Fruit fly (Drosophila melanogaster): ENCODE data around the gene aurA.

aurA gene

DNA sequence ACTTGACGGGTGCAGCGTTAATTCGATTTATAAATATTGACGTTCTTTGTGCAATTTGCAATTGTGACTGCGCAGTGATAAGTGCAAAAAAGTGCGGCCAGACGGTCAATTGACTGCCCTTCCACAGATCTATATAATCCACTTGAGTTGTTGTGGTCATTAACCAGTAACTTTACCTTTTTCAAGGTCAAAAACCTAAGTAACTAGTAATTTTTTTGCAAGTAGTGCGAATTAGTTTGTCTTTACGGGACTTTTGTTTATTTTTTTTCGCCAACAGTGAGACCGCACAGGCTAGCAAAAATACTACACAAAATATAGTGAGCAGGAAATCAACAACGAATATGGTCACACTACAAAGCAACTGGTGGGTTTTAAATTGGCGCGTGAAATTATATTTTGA, 11.7 kb downstream of the aurA start, which contains the start of gene Tango9 (continued):
- TF ChIP-seq p53 (GFP tag; optimal IDR thresholded peaks at IDR 0.05) (peak; percentile 9), Rfx (GFP tag; IDR thresholded peaks at IDR 0.05) (peak; percentile 13; the same call in 1 of the 2 replicates), crp (GFP tag; optimal IDR thresholded peaks at IDR 0.05) (peak in 1 of 2 experiments; percentile 13), Hmr (GFP tag; optimal IDR thresholded peaks at IDR 0.05) (peak; percentile 52), rib (GFP tag; IDR thresholded peaks at IDR 0.05) (peak; percentile 45; the same call in 1 of the 2 replicates), CG12104 (GFP tag; optimal IDR thresholded peaks at IDR 0.05) (no peak), B-H1 (GFP tag; IDR thresholded peaks at IDR 0.05) (no peak), CG11723 (GFP tag; optimal IDR thresholded peaks at IDR 0.05) (no peak), CG12219 (GFP tag; optimal IDR thresholded peaks at IDR 0.05) (no peak), klu (GFP tag; IDR thresholded peaks at IDR 0.05) (no peak), kay (GFP tag; optimal IDR thresholded peaks at IDR 0.05) (no peak), CG33213 (GFP tag; optimal IDR thresholded peaks at IDR 0.05) (peak; percentile 28), CG13424 (tag; optimal IDR thresholded peaks at IDR 0.05) (peak; percentile 1), ewg (GFP tag; optimal IDR thresholded peaks at IDR 0.05) (peak; percentile 88), MTF-1 (GFP tag; optimal IDR thresholded peaks at IDR 0.05; ENCODE audit: borderline replicate concordance) (no peak), ap (GFP tag; IDR thresholded peaks at IDR 0.05) (no peak), Xrp1 (GFP tag; IDR thresholded peaks at IDR 0.05) (0 out of 2 replicates have a peak, but pooled peaks have one; percentile 25), vvl (GFP tag; IDR thresholded peaks at IDR 0.05) (0 out of 2 replicates have a peak, but pooled peaks have one; percentile 33), ftz-f1 (GFP tag; optimal IDR thresholded peaks at IDR 0.05) (peak; percentile 11), CG7839 (tag; optimal IDR thresholded peaks at IDR 0.05) (no peak), CG8924 (tag; optimal IDR thresholded peaks at IDR 0.05) (peak; percentile 20), salm (tag; optimal IDR thresholded peaks at IDR 0.05) (no peak), maf-S (GFP tag; optimal IDR thresholded peaks at IDR 0.05) (no peak), CG3281 (GFP tag; optimal IDR thresholded peaks at IDR 0.05) (no peak), CG10979 (tag; optimal IDR thresholded peaks at IDR 0.05) (no peak), CG7357 (GFP tag; IDR thresholded peaks at IDR 0.05) (no peak), CG2199 (GFP tag; IDR thresholded peaks at IDR 0.05) (no peak), HLH54F (GFP tag; optimal IDR thresholded peaks at IDR 0.05) (no peak), Dref (GFP tag; IDR thresholded peaks at IDR 0.05) (0 out of 2 replicates have a peak, but pooled peaks have one; percentile 16), CG7987 (GFP tag; optimal IDR thresholded peaks at IDR 0.05) (no peak), ara (GFP tag; IDR thresholded peaks at IDR 0.05) (no peak), wor (GFP tag; IDR thresholded peaks at IDR 0.05) (no peak), seq (GFP tag; IDR thresholded peaks at IDR 0.05) (no peak), CG12299 (tag; optimal IDR thresholded peaks at IDR 0.05) (peak; percentile 19), MESR4 (GFP tag; optimal IDR thresholded peaks at IDR 0.05) (peak; percentile 37), Spps (tag; optimal IDR thresholded peaks at IDR 0.05) (no peak), her (GFP tag; optimal IDR thresholded peaks at IDR 0.05) (peak; percentile 22), ranshi (GFP tag; IDR thresholded peaks at IDR 0.05) (no peak), nerfin-2 (GFP tag; IDR thresholded peaks at IDR 0.05; ENCODE audit: partially characterized antibody) (no peak), CG14860 (GFP tag; IDR thresholded peaks at IDR 0.05; ENCODE audit: partially characterized antibody) (no peak), sob (GFP tag; IDR thresholded peaks at IDR 0.05) (no peak), CG12391 (tag; optimal IDR thresholded peaks at IDR 0.05) (peak; percentile 26), MBD-R2 (GFP tag; IDR thresholded peaks at IDR 0.05) (peak; percentile 78)
